Fruit fly (Drosophila melanogaster): ENCODE measurements around the gene snz.

dm6 chrX:7888386-7889024 is 23.4 kb upstream of the snz start, which contains the start of gene Acat1:
- TF ChIP-seq CG6792 (GFP tag; optimal IDR thresholded peaks at IDR 0.05) (peak; percentile 70), spab (GFP tag; optimal IDR thresholded peaks at IDR 0.05) (no peak), fd59A (GFP tag; optimal IDR thresholded peaks at IDR 0.05) (no peak), esn (GFP tag; optimal IDR thresholded peaks at IDR 0.05) (peak; percentile 86), CG1621 (tag; optimal IDR thresholded peaks at IDR 0.05) (peak; percentile 50), Gug (GFP tag; IDR thresholded peaks at IDR 0.05) (peak; percentile 36), CG10631 (GFP tag; optimal IDR thresholded peaks at IDR 0.05) (peak; percentile 84)

Measured in whole organism, prepupa.